Worm (Caenorhabditis elegans) whole organism, L3 larva: ENCODE results near the gene nemt-1.

Experiments used
- ama-1 ChIP-seq: fragments of 150-350 bp; optimal IDR thresholded peaks from 2 replicates; lab custom pipeline; 2018
- ceh-82 ChIP-seq: fragments of 150-350 bp; optimal IDR thresholded peaks from 2 replicates; lab custom pipeline; 2014; ENCODE audit warnings: missing biosample characterization, missing genetic modification characterization
- elt-2 ChIP-seq: sonication (generic microtip); optimal IDR thresholded peaks from 2 replicates; lab custom pipeline; 2016; ENCODE audit warnings: missing genetic modification reagents, mild to moderate bottlenecking, missing genetic modification characterization, missing compliant biosample characterization
- fos-1 ChIP-seq: fragments of 150-350 bp; optimal IDR thresholded peaks from 2 replicates; lab custom pipeline; 2014; ENCODE audit warnings: missing biosample characterization, missing genetic modification characterization
- hmg-11 ChIP-seq: sonication (generic microtip); optimal IDR thresholded peaks from 2 replicates; lab custom pipeline; 2016; ENCODE audit warnings: missing genetic modification characterization, missing compliant biosample characterization
- nhr-11 ChIP-seq: fragments of 150-350 bp; optimal IDR thresholded peaks from 2 replicates; lab custom pipeline; 2014; ENCODE audit warnings: missing biosample characterization, missing genetic modification characterization
- nhr-77 ChIP-seq: fragments of 150-350 bp; optimal IDR thresholded peaks from 2 replicates; lab custom pipeline; 2014; ENCODE audit warnings: missing biosample characterization, missing genetic modification characterization
- skn-1 ChIP-seq: fragments of 150-350 bp; optimal IDR thresholded peaks from 2 replicates; lab custom pipeline; 2014; ENCODE audit warnings: missing biosample characterization, missing genetic modification characterization
- tbx-2 ChIP-seq: sonication (generic microtip); optimal IDR thresholded peaks from 2 replicates; lab custom pipeline; 2016; ENCODE audit warnings: mild to moderate bottlenecking, missing genetic modification characterization, missing compliant biosample characterization
- unc-62 ChIP-seq: fragments of 150-350 bp; sonication (generic microtip); optimal IDR thresholded peaks from 4 replicates; lab custom pipeline; 2014; ENCODE audit warnings: missing biosample characterization, missing genetic modification reagents, missing genetic modification characterization

- TF ChIP-seq ama-1 (lab: Kevin White, UChicago) (no peak), hmg-11 (tag; lab: Kevin White, UChicago) (no peak), nhr-11 (tag; lab: Kevin White, UChicago) (no peak), unc-62 (GFP tag; lab: Kevin White, UChicago) (no peak), tbx-2 (tag; lab: Kevin White, UChicago) (no peak), elt-2 (tag; lab: Kevin White, UChicago) (no peak), ceh-82 (tag; lab: Kevin White, UChicago) (no peak), skn-1 (tag; lab: Kevin White, UChicago) (no peak), fos-1 (tag; lab: Kevin White, UChicago) (no peak), nhr-77 (tag; lab: Kevin White, UChicago) (no peak)
Measured at ce11 chrIV:9300127-9300526, 19.1 kb downstream of the nemt-1 start, which contains the start of gene F49C12.3.
